Worm (Caenorhabditis elegans) whole organism, midembryonic: ENCODE results near the gene ugt-40.

ENCODE experiments used
- T22C8.4 ChIP-seq: fragments of 200-800 bp; sonication (Bioruptor generic); IDR thresholded peaks from 2 replicates; pipeline ENCODE4 v1.3.6; 2022; ENCODE audit warnings: missing genetic modification characterization, missing compliant biosample characterization
- flt-1 ChIP-seq: fragments of 200-800 bp; sonication (Bioruptor generic); IDR thresholded peaks from 2 replicates; pipeline ENCODE4 v1.3.6; 2022; ENCODE audit warnings: missing genetic modification characterization, missing compliant biosample characterization
- med-1 ChIP-seq: sonication (generic microtip); optimal IDR thresholded peaks from 2 replicates; lab custom pipeline; 2017; ENCODE audit warnings: missing genetic modification characterization, mild to moderate bottlenecking, missing compliant biosample characterization, antibody characterized with exemption, missing genetic modification reagents; ENCODE audit not compliant: insufficient read depth
- ref-1 ChIP-seq: fragments of 200-800 bp; sonication (Bioruptor generic); conservative IDR thresholded peaks from 2 replicates; pipeline ENCODE4 v1.3.6; 2022; ENCODE audit warnings: missing genetic modification reagents, missing genetic modification characterization, missing compliant biosample characterization
- tab-1 ChIP-seq: fragments of 200-800 bp; sonication (Bioruptor generic); IDR thresholded peaks from 2 replicates; pipeline ENCODE4 v1.3.6; 2022; ENCODE audit warnings: missing genetic modification characterization, missing compliant biosample characterization

- TF ChIP-seq med-1 (GFP tag; lab: Kevin White, UChicago) (no peak), ref-1 (no peak), T22C8.4 (GFP tag; lab: Robert Waterston, UW) (no peak), flt-1 (GFP tag; lab: Robert Waterston, UW) (no peak), tab-1 (GFP tag; lab: Robert Waterston, UW) (no peak)
Measured at ce11 chrV:7096811-7097210, 45.0 kb downstream of the ugt-40 start.
